Worm (Caenorhabditis elegans) whole organism, mixed stage, embryonic: Measurements from ENCODE around the gene ncs-6.

Source experiments
- M03D4.4 ChIP-seq: sonication (generic microtip); optimal IDR thresholded peaks from 2 replicates; lab custom pipeline; 2017; ENCODE audit warnings: mild to moderate bottlenecking, missing genetic modification characterization, missing compliant biosample characterization
- bed-3 ChIP-seq: fragments of 200-800 bp; sonication (Bioruptor generic); optimal IDR thresholded peaks from 3 replicates; lab custom pipeline; 2018; ENCODE audit warnings: mild to moderate bottlenecking, missing genetic modification characterization, moderate library complexity, missing compliant biosample characterization
- blmp-1 ChIP-seq: fragments of 150-350 bp; optimal IDR thresholded peaks from 2 replicates; lab custom pipeline; 2014; ENCODE audit warnings: missing biosample characterization, missing genetic modification characterization
- ceh-39 ChIP-seq: fragments of 150-350 bp; optimal IDR thresholded peaks from 2 replicates; lab custom pipeline; 2014; ENCODE audit warnings: missing biosample characterization, missing genetic modification characterization
- ceh-43 ChIP-seq: fragments of 200-800 bp; sonication (Bioruptor generic); optimal IDR thresholded peaks from 2 replicates; lab custom pipeline; 2018; ENCODE audit warnings: mild to moderate bottlenecking, missing genetic modification characterization, moderate library complexity, missing compliant biosample characterization
- ces-1 ChIP-seq: fragments of 150-350 bp; optimal IDR thresholded peaks from 2 replicates; lab custom pipeline; 2014; ENCODE audit warnings: missing biosample characterization, missing genetic modification reagents, missing genetic modification characterization
- cnd-1 ChIP-seq: fragments of 200-800 bp; sonication (Bioruptor generic); optimal IDR thresholded peaks from 2 replicates; lab custom pipeline; 2018; ENCODE audit warnings: mild to moderate bottlenecking, missing genetic modification characterization, missing compliant biosample characterization
- drap-1 ChIP-seq: fragments of 200-800 bp; sonication (Bioruptor generic); optimal IDR thresholded peaks from 3 replicates; lab custom pipeline; 2018; ENCODE audit warnings: mild to moderate bottlenecking, missing genetic modification characterization, missing compliant biosample characterization
- elt-1 ChIP-seq: sonication (generic microtip); optimal IDR thresholded peaks from 2 replicates; lab custom pipeline; 2017; ENCODE audit warnings: missing genetic modification characterization, mild to moderate bottlenecking, missing compliant biosample characterization, antibody characterized with exemption, moderate library complexity, borderline replicate concordance; ENCODE audit not compliant: insufficient read depth
- elt-3 ChIP-seq: fragments of 150-350 bp; optimal IDR thresholded peaks from 2 replicates; lab custom pipeline; 2014; ENCODE audit warnings: missing biosample characterization, missing genetic modification characterization
- flh-1 ChIP-seq: fragments of 200-800 bp; sonication (Bioruptor generic); optimal IDR thresholded peaks from 2 replicates; lab custom pipeline; 2018; ENCODE audit warnings: mild to moderate bottlenecking, missing genetic modification characterization, moderate library complexity, missing compliant biosample characterization
- ham-2 ChIP-seq: fragments of 200-800 bp; sonication (Bioruptor generic); optimal IDR thresholded peaks from 2 replicates; lab custom pipeline; 2018; ENCODE audit warnings: mild to moderate bottlenecking, missing genetic modification characterization, missing compliant biosample characterization
- hlh-1 ChIP-seq: fragments of 150-350 bp; optimal IDR thresholded peaks from 2 replicates; lab custom pipeline; 2014; ENCODE audit warnings: missing biosample characterization, missing genetic modification reagents, missing genetic modification characterization
- lin-13 ChIP-seq: fragments of 150-350 bp; optimal IDR thresholded peaks from 2 replicates; lab custom pipeline; 2014; ENCODE audit warnings: missing biosample characterization, missing genetic modification characterization
- lin-32 ChIP-seq: fragments of 200-800 bp; sonication (Bioruptor generic); optimal IDR thresholded peaks from 2 replicates; lab custom pipeline; 2018; ENCODE audit warnings: mild to moderate bottlenecking, missing genetic modification characterization, missing compliant biosample characterization
- lsy-2 ChIP-seq: fragments of 150-350 bp; optimal IDR thresholded peaks from 2 replicates; lab custom pipeline; 2014; ENCODE audit warnings: missing biosample characterization, missing genetic modification characterization
- mab-5 ChIP-seq: fragments of 150-350 bp; optimal IDR thresholded peaks from 2 replicates; lab custom pipeline; 2014; ENCODE audit warnings: missing biosample characterization, missing genetic modification characterization
- mls-2 ChIP-seq: sonication (generic microtip); optimal IDR thresholded peaks from 2 replicates; lab custom pipeline; 2016; ENCODE audit warnings: mild to moderate bottlenecking, missing genetic modification characterization, moderate library complexity, missing compliant biosample characterization
- nhr-12 ChIP-seq: fragments of 150-350 bp; optimal IDR thresholded peaks from 2 replicates; lab custom pipeline; 2014; ENCODE audit warnings: missing biosample characterization, missing genetic modification characterization
- nhr-2 ChIP-seq: fragments of 150-350 bp; optimal IDR thresholded peaks from 2 replicates; lab custom pipeline; 2014; ENCODE audit warnings: missing biosample characterization, missing genetic modification characterization
- nhr-237 ChIP-seq: fragments of 150-350 bp; optimal IDR thresholded peaks from 2 replicates; lab custom pipeline; 2014; ENCODE audit warnings: missing biosample characterization, missing genetic modification characterization
- nhr-28 ChIP-seq: fragments of 150-350 bp; optimal IDR thresholded peaks from 2 replicates; lab custom pipeline; 2014; ENCODE audit warnings: missing biosample characterization, missing genetic modification characterization
- nhr-76 ChIP-seq: sonication (generic microtip); optimal IDR thresholded peaks from 2 replicates; lab custom pipeline; 2017; ENCODE audit warnings: missing biosample characterization, missing genetic modification characterization
- pha-4 ChIP-seq: fragments of 150-350 bp; optimal IDR thresholded peaks from 2 replicates; lab custom pipeline; 2018; ENCODE audit warnings: missing biosample characterization, missing genetic modification reagents, missing genetic modification characterization
- sem-2 ChIP-seq: fragments of 200-800 bp; sonication (Bioruptor generic); optimal IDR thresholded peaks from 2 replicates; lab custom pipeline; 2018; ENCODE audit warnings: mild to moderate bottlenecking, missing genetic modification characterization, missing compliant biosample characterization
- snpc-4 ChIP-seq: fragments of 150-350 bp; optimal IDR thresholded peaks from 2 replicates; lab custom pipeline; 2014; ENCODE audit warnings: missing biosample characterization, missing genetic modification characterization
- sptf-1 ChIP-seq: sonication (generic microtip); optimal IDR thresholded peaks from 2 replicates; lab custom pipeline; 2017; ENCODE audit warnings: mild to moderate bottlenecking, missing genetic modification characterization, moderate library complexity, missing compliant biosample characterization
- tbx-8 ChIP-seq: fragments of 200-800 bp; sonication (Bioruptor generic); optimal IDR thresholded peaks from 2 replicates; lab custom pipeline; 2018; ENCODE audit warnings: mild to moderate bottlenecking, missing genetic modification characterization, moderate library complexity, missing compliant biosample characterization
- unc-120 ChIP-seq: sonication (generic microtip); optimal IDR thresholded peaks from 2 replicates; lab custom pipeline; 2017; ENCODE audit warnings: missing genetic modification characterization, missing compliant biosample characterization; ENCODE audit not compliant: poor library complexity, severe bottlenecking
- unc-39 ChIP-seq: fragments of 150-350 bp; optimal IDR thresholded peaks from 2 replicates; lab custom pipeline; 2014; ENCODE audit warnings: missing biosample characterization, missing genetic modification characterization
- unc-62 ChIP-seq: fragments of 150-350 bp; optimal IDR thresholded peaks from 2 replicates; lab custom pipeline; 2014; ENCODE audit warnings: missing biosample characterization, missing genetic modification reagents, missing genetic modification characterization
- zip-8 ChIP-seq: fragments of 150-350 bp; optimal IDR thresholded peaks from 2 replicates; lab custom pipeline; 2014; ENCODE audit warnings: missing biosample characterization, missing genetic modification characterization
- ztf-11 ChIP-seq: fragments of 150-350 bp; optimal IDR thresholded peaks from 2 replicates; lab custom pipeline; 2014; ENCODE audit warnings: missing biosample characterization, missing genetic modification characterization

ncs-6 gene

ce11 chrII:3528256-3528655 is at the start of gene ncs-6:
TSS of gene ncs-6 (minus strand) at chrII:3528516.
- TF ChIP-seq ztf-11 (tag; lab: Kevin White, UChicago), result no peak
- TF ChIP-seq drap-1 (GFP tag; lab: Kevin White, UChicago), result no peak
- no peak for TF ChIP-seq blmp-1
- no peak for TF ChIP-seq ceh-39 (tag; lab: Kevin White, UChicago)
- TF ChIP-seq snpc-4 (tag; lab: Kevin White, UChicago), result no peak
- TF ChIP-seq nhr-28 (tag; lab: Kevin White, UChicago), result no peak
- no peak for TF ChIP-seq sem-2 (GFP tag; lab: Kevin White, UChicago)
- TF ChIP-seq elt-1 (tag; lab: Kevin White, UChicago), result no peak

ce11 chrII:3576742-3577141 is 48.4 kb upstream of the ncs-6 start, which contains the start of gene clec-132:
TSS of gene clec-132 (plus strand) at chrII:3577042.
- TF ChIP-seq zip-8 (tag; lab: Kevin White, UChicago), result no peak
- TF ChIP-seq drap-1 (GFP tag; lab: Kevin White, UChicago), result no peak
- no peak for TF ChIP-seq hlh-1 (tag; lab: Kevin White, UChicago)
- no peak for TF ChIP-seq ceh-39 (tag; lab: Kevin White, UChicago)

- TF ChIP-seq lsy-2, result no peak
- TF ChIP-seq ztf-11 (tag; lab: Kevin White, UChicago), result no peak
- TF ChIP-seq zip-8 (tag; lab: Kevin White, UChicago), result no peak
- no peak for TF ChIP-seq nhr-76 (tag; lab: Kevin White, UChicago)
- TF ChIP-seq M03D4.4 (tag; lab: Kevin White, UChicago), result no peak
- no peak for TF ChIP-seq blmp-1
- no peak for TF ChIP-seq lin-13
- no peak for TF ChIP-seq sptf-1 (tag; lab: Kevin White, UChicago)
- TF ChIP-seq drap-1 (GFP tag; lab: Kevin White, UChicago), result no peak
- TF ChIP-seq nhr-12 (tag; lab: Kevin White, UChicago), result no peak
- no peak for TF ChIP-seq mab-5 (tag; lab: Kevin White, UChicago)
- TF ChIP-seq mls-2, result no peak
- TF ChIP-seq ceh-43 (GFP tag; lab: Kevin White, UChicago), result no peak
- no peak for TF ChIP-seq nhr-2
- TF ChIP-seq flh-1 (GFP tag; lab: Kevin White, UChicago), result no peak
- TF ChIP-seq pha-4 (tag; lab: Kevin White, UChicago), result no peak
- TF ChIP-seq ham-2 (GFP tag; lab: Kevin White, UChicago), result no peak
- no peak for TF ChIP-seq ces-1 (GFP tag; lab: Kevin White, UChicago)
- no peak for TF ChIP-seq unc-39 (tag; lab: Kevin White, UChicago)
- no peak for TF ChIP-seq unc-120
These were observed 44.9 kb upstream of the ncs-6 start, which contains the start of gene clec-130 for ce11 chrII:3573255-3573654. TSS of gene clec-130 (plus strand) at chrII:3573555.

- no peak for TF ChIP-seq zip-8 (tag; lab: Kevin White, UChicago)
- no peak for TF ChIP-seq nhr-12 (tag; lab: Kevin White, UChicago)
- no peak for TF ChIP-seq unc-62 (GFP tag; lab: Kevin White, UChicago)
- no peak for TF ChIP-seq elt-3
- TF ChIP-seq hlh-1 (tag; lab: Kevin White, UChicago), result no peak
- TF ChIP-seq sem-2 (GFP tag; lab: Kevin White, UChicago), result no peak
- TF ChIP-seq unc-120, result no peak
These were observed 42.7 kb upstream of the ncs-6 start, which contains the start of the genes clec-128 and clec-129 for ce11 chrII:3570927-3571538. TSS of gene clec-128 (minus strand) at chrII:3571027. TSS of gene clec-129 (plus strand) at chrII:3571488.

ce11 chrII:3569118-3569517 is 40.8 kb upstream of the ncs-6 start, which contains the start of gene clec-127:
TSS of gene clec-127 (minus strand) at chrII:3569218.
- TF ChIP-seq ztf-11 (tag; lab: Kevin White, UChicago), result no peak
- TF ChIP-seq sem-2 (GFP tag; lab: Kevin White, UChicago), result no peak
- TF ChIP-seq hlh-1 (tag; lab: Kevin White, UChicago), result no peak
- no peak for TF ChIP-seq tbx-8
- TF ChIP-seq elt-1 (tag; lab: Kevin White, UChicago), result no peak
- TF ChIP-seq bed-3, result no peak
- no peak for TF ChIP-seq nhr-12 (tag; lab: Kevin White, UChicago)
- TF ChIP-seq snpc-4 (tag; lab: Kevin White, UChicago), result no peak
- TF ChIP-seq nhr-237, result no peak
- TF ChIP-seq unc-39 (tag; lab: Kevin White, UChicago), result no peak
- TF ChIP-seq nhr-2, result no peak
- TF ChIP-seq elt-3, result no peak
- TF ChIP-seq blmp-1, result no peak
- TF ChIP-seq unc-120, result no peak
- no peak for TF ChIP-seq cnd-1 (tag; lab: Kevin White, UChicago)
- TF ChIP-seq lin-32 (GFP tag; lab: Kevin White, UChicago), result no peak
- TF ChIP-seq M03D4.4 (tag; lab: Kevin White, UChicago), result no peak
